Fruit fly (Drosophila melanogaster): ENCODE data around the gene CG33673.

- TF ChIP-seq psq (GFP tag; optimal IDR thresholded peaks at IDR 0.05) (no peak), lola (GFP tag; optimal IDR thresholded peaks at IDR 0.05) (no peak)
These were observed 1.9 kb downstream of the CG33673 start for dm6 chr2L:1944473-1945110.
